Worm (Caenorhabditis elegans): Measurements from ENCODE around the gene K09E9.4.

The K09E9.4 gene

ce11 chrX:15626119-15626850 lies 4.0 kb downstream of the K09E9.4 start:
- TF ChIP-seq nhr-20 (tag; optimal IDR thresholded peaks at IDR 0.05) (peak; percentile 28), elt-3 (tag; optimal IDR thresholded peaks at IDR 0.05) (peak in 3 of 6 experiments; percentile 19 to 80 (median 62)), ama-1 (optimal IDR thresholded peaks at IDR 0.05) (no peak), mdl-1 (tag; optimal IDR thresholded peaks at IDR 0.05) (no peak), fkh-10 (GFP tag; optimal IDR thresholded peaks at IDR 0.05) (no peak), nhr-19 (GFP tag; conservative IDR thresholded peaks at IDR 0.05) (0 out of 2 replicates have a peak, but pooled peaks have one; percentile 19), blmp-1 (tag; optimal IDR thresholded peaks at IDR 0.05) (peak; percentile 31), pag-3 (tag; optimal IDR thresholded peaks at IDR 0.05; ENCODE audit: borderline replicate concordance, insufficient read depth) (no peak), lin-14 (GFP tag; optimal IDR thresholded peaks at IDR 0.05) (peak; percentile 38), mep-1 (tag; optimal IDR thresholded peaks at IDR 0.05) (no peak), snu-23 (GFP tag; optimal IDR thresholded peaks at IDR 0.05) (peak; percentile 40), jun-1 (tag; optimal IDR thresholded peaks at IDR 0.05) (no peak), tlp-1 (tag; optimal IDR thresholded peaks at IDR 0.05) (no peak), nhr-85 (tag) (peak; percentile 85), dpl-1 (GFP tag; optimal IDR thresholded peaks at IDR 0.05) (no peak), ceh-90 (tag; optimal IDR thresholded peaks at IDR 0.05) (no peak), nhr-71 (tag; optimal IDR thresholded peaks at IDR 0.05) (peak; percentile 26), efl-1 (optimal IDR thresholded peaks at IDR 0.05) (no peak), efl-1 (GFP tag; optimal IDR thresholded peaks at IDR 0.05 in 1 of 2) (no peak), grh-1 (GFP tag; IDR thresholded peaks at IDR 0.05) (peak; percentile 51; the same call in 1 of the 2 replicates), nhr-90 (tag; optimal IDR thresholded peaks at IDR 0.05; ENCODE audit: poor library complexity) (peak; percentile 29), nhr-76 (tag; optimal IDR thresholded peaks at IDR 0.05) (no peak)

ce11 chrX:15622041-15622440 lies 8.2 kb downstream of the K09E9.4 start:
- TF ChIP-seq nhr-71 (tag; optimal IDR thresholded peaks at IDR 0.05): peak; percentile 19
- TF ChIP-seq elt-2 (tag; optimal IDR thresholded peaks at IDR 0.05): peak; percentile 25
- TF ChIP-seq efl-1 (optimal IDR thresholded peaks at IDR 0.05): no peak
- TF ChIP-seq efl-1 (GFP tag; optimal IDR thresholded peaks at IDR 0.05 in 1 of 2): peak in 1 of 2 experiments; percentile 79
- no peak for TF ChIP-seq elt-3 (tag; optimal IDR thresholded peaks at IDR 0.05)
- peak; percentile 45 for TF ChIP-seq lin-14 (GFP tag; optimal IDR thresholded peaks at IDR 0.05)
- TF ChIP-seq zip-4 (GFP tag; optimal IDR thresholded peaks at IDR 0.05): no peak
- peak; percentile 24 for TF ChIP-seq fkh-8 (tag; optimal IDR thresholded peaks at IDR 0.05)

- TF ChIP-seq ceh-8 (GFP tag; optimal IDR thresholded peaks at IDR 0.05): no peak
- TF ChIP-seq ztf-11 (tag; optimal IDR thresholded peaks at IDR 0.05): no peak
- no peak for TF ChIP-seq sptf-1 (tag; optimal IDR thresholded peaks at IDR 0.05)
These were observed 9.2 kb downstream of the K09E9.4 start for ce11 chrX:15621001-15621400.

- TF ChIP-seq ama-1 (optimal IDR thresholded peaks at IDR 0.05) (no peak), unc-98 (GFP tag; IDR thresholded peaks at IDR 0.05) (no peak), aha-1 (tag; optimal IDR thresholded peaks at IDR 0.05) (no peak), elt-3 (tag; optimal IDR thresholded peaks at IDR 0.05) (no peak), nhr-20 (tag; optimal IDR thresholded peaks at IDR 0.05) (no peak)
These were observed 10.0 kb downstream of the K09E9.4 start, which contains the start of gene K09E9.1 for ce11 chrX:15620200-15620599. Gene K09E9.1 (plus strand): TSS chrX:15620500.

- peak; percentile 50 for TF ChIP-seq snu-23 (GFP tag; optimal IDR thresholded peaks at IDR 0.05)
- TF ChIP-seq nhr-85 (tag): peak; percentile 76
- TF ChIP-seq tbx-2 (tag; optimal IDR thresholded peaks at IDR 0.05): no peak
- peak; percentile 61 for TF ChIP-seq nhr-71 (tag; optimal IDR thresholded peaks at IDR 0.05)
- peak; percentile 28 for TF ChIP-seq nhr-90 (tag; optimal IDR thresholded peaks at IDR 0.05; ENCODE audit: poor library complexity)
- TF ChIP-seq nhr-84 (tag; optimal IDR thresholded peaks at IDR 0.05): no peak
- no peak for TF ChIP-seq skn-1 (tag; optimal IDR thresholded peaks at IDR 0.05)
- peak; percentile 59 for TF ChIP-seq nhr-47 (tag; optimal IDR thresholded peaks at IDR 0.05)
- peak; percentile 32 for TF ChIP-seq nhr-20 (tag; optimal IDR thresholded peaks at IDR 0.05)
- TF ChIP-seq ztf-11 (tag; optimal IDR thresholded peaks at IDR 0.05): no peak
- TF ChIP-seq snpc-4 (tag; optimal IDR thresholded peaks at IDR 0.05): no peak
- TF ChIP-seq lir-3 (tag; optimal IDR thresholded peaks at IDR 0.05; ENCODE audit: poor library complexity): peak; percentile 1
- TF ChIP-seq sox-4 (tag; optimal IDR thresholded peaks at IDR 0.05): no peak
- TF ChIP-seq lin-14 (GFP tag; optimal IDR thresholded peaks at IDR 0.05): peak; percentile 34
- peak; percentile 37 for TF ChIP-seq mep-1 (tag; optimal IDR thresholded peaks at IDR 0.05)
- TF ChIP-seq nhr-19 (GFP tag; conservative IDR thresholded peaks at IDR 0.05): peak; percentile 36
- peak; percentile 11 for TF ChIP-seq swsn-7 (tag; optimal IDR thresholded peaks at IDR 0.05)
- TF ChIP-seq lin-35 (GFP tag; optimal IDR thresholded peaks at IDR 0.05): peak in 1 of 2 experiments; percentile 27
- peak; percentile 37 for TF ChIP-seq elt-2 (tag; optimal IDR thresholded peaks at IDR 0.05)
- TF ChIP-seq fkh-8 (tag; optimal IDR thresholded peaks at IDR 0.05): peak; percentile 62
- peak; percentile 36 for TF ChIP-seq rnt-1 (tag; optimal IDR thresholded peaks at IDR 0.05)
These were observed 11.0 kb downstream of the K09E9.4 start for ce11 chrX:15619273-15619672.
